Fruit fly (Drosophila melanogaster) whole organism, embryonic: ENCODE results near the gene kek6.

Experiments used
- Aef1 ChIP-seq: fragments of 200-800 bp; sonication (Bioruptor generic); IDR thresholded peaks from 3 replicates; pipeline ENCODE4 v1.3.6; 2022; ENCODE audit warnings: missing biosample characterization, missing genetic modification characterization
- Antp ChIP-seq: fragments of 200-800 bp; sonication (Bioruptor generic); optimal IDR thresholded peaks from 3 replicates; lab custom pipeline; 2016; ENCODE audit warnings: missing biosample characterization, missing genetic modification characterization
- Bdp1 ChIP-seq: fragments of 200-800 bp; sonication (Bioruptor generic); optimal IDR thresholded peaks from 3 replicates; lab custom pipeline; 2016; ENCODE audit warnings: missing biosample characterization, missing genetic modification characterization
- BtbVII ChIP-seq: fragments of 200-800 bp; sonication (Bioruptor generic); optimal IDR thresholded peaks from 3 replicates; lab custom pipeline; 2017; ENCODE audit warnings: missing biosample characterization, mild to moderate bottlenecking, missing genetic modification characterization
- CG10147 ChIP-seq: fragments of 200-800 bp; sonication (Bioruptor generic); optimal IDR thresholded peaks from 2 replicates; lab custom pipeline; 2019; ENCODE audit warnings: missing biosample characterization, mild to moderate bottlenecking, missing genetic modification characterization, moderate library complexity
- CG10462 ChIP-seq: fragments of 200-800 bp; sonication (Bioruptor generic); optimal IDR thresholded peaks from 2 replicates; lab custom pipeline; 2016; ENCODE audit warnings: missing biosample characterization, missing genetic modification characterization
- CG11504 ChIP-seq: fragments of 200-800 bp; sonication (Bioruptor generic); optimal IDR thresholded peaks from 3 replicates; lab custom pipeline; 2019; ENCODE audit warnings: missing biosample characterization, mild to moderate bottlenecking, missing genetic modification characterization, moderate library complexity
- CG13775 ChIP-seq: fragments of 200-800 bp; sonication (Bioruptor generic); optimal IDR thresholded peaks from 3 replicates; lab custom pipeline; 2017; ENCODE audit warnings: missing biosample characterization, mild to moderate bottlenecking, missing genetic modification characterization
- CG17186 ChIP-seq: fragments of 200-800 bp; sonication (Bioruptor generic); optimal IDR thresholded peaks from 3 replicates; lab custom pipeline; 2017; ENCODE audit warnings: missing biosample characterization, missing genetic modification reagents, missing genetic modification characterization
- CG1792 ChIP-seq: fragments of 200-800 bp; sonication (Bioruptor generic); optimal IDR thresholded peaks from 2 replicates; lab custom pipeline; 2016; ENCODE audit warnings: missing biosample characterization, missing genetic modification characterization
- CG32772 ChIP-seq: fragments of 200-800 bp; sonication (Bioruptor generic); IDR thresholded peaks from 2 replicates; pipeline ENCODE4 v1.3.6; 2022; ENCODE audit warnings: missing biosample characterization, missing genetic modification characterization
- CG3281 ChIP-seq: fragments of 200-800 bp; sonication (Bioruptor generic); optimal IDR thresholded peaks from 3 replicates; lab custom pipeline; 2017; ENCODE audit warnings: missing biosample characterization, mild to moderate bottlenecking, missing genetic modification characterization
- CG4328 ChIP-seq: fragments of 200-800 bp; sonication (Bioruptor generic); optimal IDR thresholded peaks from 3 replicates; lab custom pipeline; 2017; ENCODE audit warnings: missing biosample characterization, missing genetic modification reagents, missing genetic modification characterization
- CG7372 ChIP-seq: fragments of 200-800 bp; sonication (Bioruptor generic); IDR thresholded peaks from 2 replicates; pipeline ENCODE4 v1.3.6; 2022; ENCODE audit warnings: missing biosample characterization, missing genetic modification characterization
- CG7987 ChIP-seq: fragments of 200-800 bp; sonication (Bioruptor generic); optimal IDR thresholded peaks from 2 replicates; lab custom pipeline; 2018; ENCODE audit warnings: missing biosample characterization, mild to moderate bottlenecking, missing genetic modification characterization, moderate library complexity
- CHES-1-like ChIP-seq: fragments of 200-800 bp; sonication (Bioruptor generic); optimal IDR thresholded peaks from 2 replicates; lab custom pipeline; 2016; ENCODE audit warnings: missing biosample characterization, missing genetic modification characterization
- Dp ChIP-seq: fragments of 200-800 bp; sonication (Bioruptor generic); optimal IDR thresholded peaks from 2 replicates; lab custom pipeline; 2018; ENCODE audit warnings: missing biosample characterization, mild to moderate bottlenecking, missing genetic modification characterization, moderate library complexity
- ERR ChIP-seq: fragments of 200-800 bp; sonication (Bioruptor generic); optimal IDR thresholded peaks from 2 replicates; lab custom pipeline; 2016; ENCODE audit warnings: missing biosample characterization, missing genetic modification characterization
- Ets65A ChIP-seq: fragments of 200-800 bp; sonication (Bioruptor generic); peaks from one replicate; lab custom pipeline; 2016; ENCODE audit warnings: missing biosample characterization, missing genetic modification characterization
- GATAe ChIP-seq: fragments of 200-800 bp; sonication (Bioruptor generic); conservative IDR thresholded peaks from 2 replicates; pipeline ENCODE4 v1.3.6; 2022; ENCODE audit warnings: missing biosample characterization, missing genetic modification characterization
- Lhr ChIP-seq: fragments of 200-800 bp; sonication (Bioruptor generic); optimal IDR thresholded peaks from 3 replicates; lab custom pipeline; 2017; ENCODE audit warnings: mild to moderate bottlenecking, missing biosample characterization, missing genetic modification reagents, missing genetic modification characterization
- MBD-R2 ChIP-seq: fragments of 200-800 bp; sonication (Bioruptor generic); IDR thresholded peaks from 2 replicates; pipeline ENCODE4 v1.3.6; 2022; ENCODE audit warnings: missing biosample characterization, missing genetic modification characterization
- Max ChIP-seq: fragments of 200-800 bp; sonication (Bioruptor generic); optimal IDR thresholded peaks from 2 replicates; lab custom pipeline; 2016; ENCODE audit warnings: missing biosample characterization, mild to moderate bottlenecking, missing genetic modification characterization
- Nf-YB ChIP-seq: fragments of 200-800 bp; sonication (Bioruptor generic); optimal IDR thresholded peaks from 3 replicates; lab custom pipeline; 2019; ENCODE audit warnings: missing biosample characterization, mild to moderate bottlenecking, missing genetic modification characterization, moderate library complexity
- Oaz ChIP-seq: fragments of 200-800 bp; sonication (Bioruptor generic); IDR thresholded peaks from 2 replicates; pipeline ENCODE4 v1.3.6; 2022; ENCODE audit warnings: missing biosample characterization, missing genetic modification characterization
- Oli ChIP-seq: fragments of 200-800 bp; sonication (Bioruptor generic); optimal IDR thresholded peaks from 2 replicates; lab custom pipeline; 2018; ENCODE audit warnings: missing biosample characterization, mild to moderate bottlenecking, missing genetic modification characterization, moderate library complexity
- Six4 ChIP-seq: fragments of 200-800 bp; sonication (Bioruptor generic); optimal IDR thresholded peaks from 2 replicates; lab custom pipeline; 2016; ENCODE audit warnings: missing biosample characterization, missing genetic modification characterization
- Trl ChIP-seq, 3 experiments: fragments of >200 bp in 2 of 3; fragments of 200-800 bp in 1 of 3; sonication (Bioruptor generic) in 1 of 3; optimal IDR thresholded peaks; 2 replicates in 1 of 3; 3 replicates in 2 of 3; lab custom pipeline; 2016 to 2017; ENCODE audit warnings: missing biosample characterization in 1 of 3, missing genetic modification characterization in 1 of 3
- Usf ChIP-seq: fragments of 200-800 bp; sonication (Bioruptor generic); optimal IDR thresholded peaks from 2 replicates; lab custom pipeline; 2017; ENCODE audit warnings: missing genotype, missing biosample characterization, missing genetic modification characterization
- amos ChIP-seq: fragments of 200-800 bp; sonication (Bioruptor generic); IDR thresholded peaks from 2 replicates; pipeline ENCODE4 v1.3.6; 2022; ENCODE audit warnings: missing biosample characterization, missing genetic modification characterization; ENCODE audit not compliant: partially characterized antibody
- bigmax ChIP-seq: fragments of 200-800 bp; sonication (Bioruptor generic); optimal IDR thresholded peaks from 2 replicates; lab custom pipeline; 2018; ENCODE audit warnings: missing biosample characterization, mild to moderate bottlenecking, missing genetic modification characterization
- btn ChIP-seq: fragments of 200-800 bp; sonication (Bioruptor generic); optimal IDR thresholded peaks from 2 replicates; lab custom pipeline; 2016; ENCODE audit warnings: missing biosample characterization, missing genetic modification characterization
- chm ChIP-seq: fragments of 200-800 bp; sonication (Bioruptor generic); IDR thresholded peaks from 2 replicates; pipeline ENCODE4 v1.3.6; 2022; ENCODE audit warnings: missing biosample characterization, missing genetic modification characterization
- gcm2 ChIP-seq: fragments of 200-800 bp; sonication (Bioruptor generic); optimal IDR thresholded peaks from 2 replicates; lab custom pipeline; 2016; ENCODE audit warnings: missing biosample characterization, missing genetic modification characterization
- gfzf ChIP-seq: fragments of 200-800 bp; sonication (Bioruptor generic); optimal IDR thresholded peaks from 2 replicates; lab custom pipeline; 2016; ENCODE audit warnings: missing biosample characterization, mild to moderate bottlenecking, missing genetic modification characterization, moderate library complexity
- gt ChIP-seq: fragments of 200-800 bp; sonication (Bioruptor generic); IDR thresholded peaks from 2 replicates; pipeline ENCODE4 v1.3.6; 2022; ENCODE audit warnings: missing biosample characterization, missing genetic modification characterization
- h ChIP-seq: fragments of >200 bp; optimal IDR thresholded peaks from 2 replicates; lab custom pipeline; 2017
- ken ChIP-seq: fragments of 200-800 bp; sonication (Bioruptor generic); IDR thresholded peaks from 3 replicates; pipeline ENCODE4 v1.3.6; 2022; ENCODE audit warnings: missing biosample characterization, missing genetic modification characterization
- klu ChIP-seq: fragments of 200-800 bp; sonication (Bioruptor generic); IDR thresholded peaks from 2 replicates; pipeline ENCODE4 v1.3.6; 2022; ENCODE audit warnings: missing biosample characterization, missing genetic modification characterization
- knrl ChIP-seq: fragments of 200-800 bp; sonication (Bioruptor generic); IDR thresholded peaks from 3 replicates; pipeline ENCODE4 v1.3.6; 2022; ENCODE audit warnings: missing biosample characterization, missing genetic modification characterization; ENCODE audit not compliant: partially characterized antibody
- oc ChIP-seq: fragments of 200-800 bp; sonication (Bioruptor generic); optimal IDR thresholded peaks from 2 replicates; lab custom pipeline; 2018; ENCODE audit warnings: missing biosample characterization, mild to moderate bottlenecking, missing genetic modification characterization, moderate library complexity
- p53 ChIP-seq: fragments of 200-800 bp; sonication (Bioruptor generic); optimal IDR thresholded peaks from 2 replicates; lab custom pipeline; 2016; ENCODE audit warnings: missing biosample characterization, missing genetic modification characterization
- psq ChIP-seq: fragments of 200-800 bp; sonication (Bioruptor generic); optimal IDR thresholded peaks from 2 replicates; lab custom pipeline; 2017; ENCODE audit warnings: missing biosample characterization, missing genetic modification characterization
- sens ChIP-seq: fragments of 200-800 bp; sonication (Bioruptor generic); peaks from one replicate; lab custom pipeline; 2016; ENCODE audit warnings: missing biosample characterization, missing genetic modification characterization
- sim ChIP-seq: fragments of 200-800 bp; sonication (Bioruptor generic); IDR thresholded peaks from 2 replicates; pipeline ENCODE4 v1.3.6; 2022; ENCODE audit warnings: missing biosample characterization, missing genetic modification characterization
- sima ChIP-seq: fragments of 200-800 bp; sonication (Bioruptor generic); optimal IDR thresholded peaks from 2 replicates; lab custom pipeline; 2016; ENCODE audit warnings: missing biosample characterization, missing genetic modification characterization
- slou ChIP-seq: fragments of 200-800 bp; sonication (Bioruptor generic); optimal IDR thresholded peaks from 3 replicates; lab custom pipeline; 2016; ENCODE audit warnings: missing biosample characterization, missing genetic modification characterization
- sna ChIP-seq: fragments of 200-800 bp; sonication (Bioruptor generic); IDR thresholded peaks from 2 replicates; pipeline ENCODE4 v1.3.6; 2022; ENCODE audit warnings: missing biosample characterization, missing genetic modification characterization; ENCODE audit not compliant: partially characterized antibody
- stc ChIP-seq: fragments of 200-800 bp; sonication (Bioruptor generic); IDR thresholded peaks from 2 replicates; pipeline ENCODE4 v1.3.6; 2022; ENCODE audit warnings: missing biosample characterization, missing genetic modification characterization
- sug ChIP-seq: fragments of 200-800 bp; optimal IDR thresholded peaks from 2 replicates; lab custom pipeline; 2019; ENCODE audit warnings: missing biosample characterization, mild to moderate bottlenecking, missing genetic modification characterization, moderate library complexity
- ttk ChIP-seq: fragments of 200-800 bp; sonication (Bioruptor generic); IDR thresholded peaks from 2 replicates; pipeline ENCODE4 v2.1.2; 2022; ENCODE audit warnings: missing biosample characterization, missing genetic modification characterization
- vvl ChIP-seq: fragments of 200-800 bp; sonication (Bioruptor generic); IDR thresholded peaks from 2 replicates; pipeline ENCODE4 v1.3.6; 2022; ENCODE audit warnings: missing biosample characterization, missing genetic modification characterization

Gene kek6

dm6 chr3R:31588374-31588773 is 33.6 kb upstream of the kek6 start, which contains the start of gene CG1635 (continued):
- TF ChIP-seq CG3281 (GFP tag; lab: Kevin White, UChicago) (peak; percentile 100), knrl (GFP tag; lab: Robert Waterston, UW) (peak; percentile 55), p53 (GFP tag; lab: Kevin White, UChicago) (peak; percentile 72), Usf (GFP tag; lab: Kevin White, UChicago) (peak; percentile 98), psq (peak; percentile 94), gcm2 (GFP tag; lab: Kevin White, UChicago) (peak; percentile 97), Six4 (GFP tag; lab: Kevin White, UChicago) (peak; percentile 98), CG13775 (peak; percentile 99), CG32772 (GFP tag; lab: Robert Waterston, UW) (peak; percentile 98), sug (tag; lab: Kevin White, UChicago) (peak; percentile 99), Oaz (peak; percentile 99), oc (tag; lab: Kevin White, UChicago) (peak; percentile 100), klu (GFP tag; lab: Robert Waterston, UW) (peak; percentile 98), CG7987 (GFP tag; lab: Kevin White, UChicago) (peak; percentile 98), stc (GFP tag; lab: Robert Waterston, UW) (peak; percentile 99), gt (GFP tag; lab: Robert Waterston, UW) (peak; percentile 97), ken (GFP tag; lab: Robert Waterston, UW) (peak; percentile 99), ERR (GFP tag; lab: Kevin White, UChicago) (peak; percentile 97), vvl (peak; percentile 100), sim (GFP tag; lab: Robert Waterston, UW) (peak; percentile 98), Oli (peak; percentile 100), btn (GFP tag; lab: Kevin White, UChicago) (peak; percentile 95), slou (GFP tag; lab: Kevin White, UChicago) (peak; percentile 96), BtbVII (GFP tag; lab: Kevin White, UChicago) (peak; percentile 100), Aef1 (GFP tag; lab: Robert Waterston, UW) (peak; percentile 99), CG10462 (GFP tag; lab: Kevin White, UChicago) (peak; percentile 97), sens (GFP tag; lab: Kevin White, UChicago) (peak; percentile 100), Dp (GFP tag; lab: Kevin White, UChicago) (peak; percentile 51), Antp (GFP tag; lab: Kevin White, UChicago) (peak; percentile 91), CG1792 (GFP tag; lab: Kevin White, UChicago) (peak; percentile 97), Trl (optimal IDR thresholded peaks at IDR 0.05; lab: Kevin White, UChicago) (no peak), Trl (GFP tag; optimal IDR thresholded peaks at IDR 0.05; lab: Kevin White, UChicago) (peak; percentile 95), amos (GFP tag; lab: Robert Waterston, UW) (peak; percentile 58; the same call in 1 of the 2 replicates), CG4328 (GFP tag; lab: Kevin White, UChicago) (peak; percentile 99), MBD-R2 (peak; percentile 100), Bdp1 (GFP tag; lab: Kevin White, UChicago) (peak; percentile 94), Max (GFP tag; lab: Kevin White, UChicago) (peak; percentile 99), CHES-1-like (GFP tag; lab: Kevin White, UChicago) (peak; percentile 98), CG11504 (tag; lab: Kevin White, UChicago) (peak; percentile 98), GATAe (peak; percentile 98), chm (GFP tag; lab: Robert Waterston, UW) (peak; percentile 99), sima (GFP tag; lab: Kevin White, UChicago) (peak; percentile 70), sna (GFP tag; lab: Robert Waterston, UW) (peak; percentile 73), h (lab: Kevin White, UChicago) (no peak), Lhr (peak; percentile 97), CG17186 (peak; percentile 94), gfzf (GFP tag; lab: Kevin White, UChicago) (peak; percentile 7), ttk (GFP tag; lab: Robert Waterston, UW) (peak; percentile 99), CG7372 (GFP tag; lab: Robert Waterston, UW) (peak; percentile 99), Ets65A (peak; percentile 90), bigmax (GFP tag; lab: Kevin White, UChicago) (peak; percentile 88), Nf-YB (peak; percentile 92), CG10147 (GFP tag; lab: Kevin White, UChicago) (peak; percentile 100)
